Worm (Caenorhabditis elegans): ENCODE data around the gene enri-1.

DNA sequence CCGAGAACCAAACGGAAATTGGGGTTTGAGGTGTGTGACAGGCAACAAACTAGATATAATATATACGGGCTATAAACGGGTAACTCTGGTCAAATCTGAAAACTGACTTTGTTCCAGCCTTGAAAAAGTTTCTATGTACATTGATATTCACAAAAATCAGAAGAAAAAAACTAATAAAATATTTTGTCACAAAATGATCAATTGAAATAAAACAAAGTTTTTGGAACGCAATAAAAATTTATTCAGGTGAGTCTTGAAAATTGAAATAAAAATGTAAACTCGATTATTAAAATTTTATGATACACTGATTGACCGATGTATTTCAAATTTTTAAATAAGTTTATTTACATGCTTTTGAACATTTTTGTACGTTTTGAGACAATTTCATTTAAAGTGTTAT is 39.1 kb downstream of the enri-1 start, which contains the start of gene B0281.6:
- TF ChIP-seq him-1 (tag; optimal IDR thresholded peaks at IDR 0.05) (no peak), W03F9.2 (tag; optimal IDR thresholded peaks at IDR 0.05) (no peak)

Measured in whole organism, L4/young adult.